Worm (Caenorhabditis elegans): ENCODE data around the gene nhr-53.

- no peak for TF ChIP-seq jun-1 (tag; optimal IDR thresholded peaks at IDR 0.05)
- TF ChIP-seq ztf-11 (tag; optimal IDR thresholded peaks at IDR 0.05) = no peak
- no peak for TF ChIP-seq nhr-237 (tag; optimal IDR thresholded peaks at IDR 0.05)
- no peak for TF ChIP-seq aly-2 (tag; optimal IDR thresholded peaks at IDR 0.05)
- no peak for TF ChIP-seq nhr-76 (tag; optimal IDR thresholded peaks at IDR 0.05)
- no peak for TF ChIP-seq nhr-28 (tag; optimal IDR thresholded peaks at IDR 0.05)
- TF ChIP-seq elt-3 (tag; optimal IDR thresholded peaks at IDR 0.05) = no peak
- TF ChIP-seq nhr-77 (tag; optimal IDR thresholded peaks at IDR 0.05) = no peak
- no peak for TF ChIP-seq elt-1 (tag; optimal IDR thresholded peaks at IDR 0.05)
- no peak for TF ChIP-seq R02D3.7 (tag; optimal IDR thresholded peaks at IDR 0.05)
- no peak for TF ChIP-seq unc-62 (GFP tag; optimal IDR thresholded peaks at IDR 0.05)
- TF ChIP-seq pha-4 (tag; optimal IDR thresholded peaks at IDR 0.05) = no peak
- TF ChIP-seq zag-1 (tag; optimal IDR thresholded peaks at IDR 0.05) = no peak
- TF ChIP-seq nhr-12 (tag; optimal IDR thresholded peaks at IDR 0.05) = no peak
These were observed 39.7 kb upstream of the nhr-53 start, which contains the start of gene str-18 for ce11 chrV:15741851-15742250.

Measured in whole organism, L3 larva.